Worm (Caenorhabditis elegans) whole organism, L2 larva: ENCODE results near the gene C18E9.7.

Experiments used
- C34F6.9 ChIP-seq: fragments of 150-350 bp; optimal IDR thresholded peaks from 2 replicates; lab custom pipeline; 2014; ENCODE audit warnings: missing biosample characterization, missing genetic modification characterization
- F13H6.1 ChIP-seq: sonication (generic microtip); optimal IDR thresholded peaks from 2 replicates; lab custom pipeline; 2016; ENCODE audit warnings: missing genetic modification characterization, missing compliant biosample characterization
- Y55F3AM.14 ChIP-seq: fragments of 200-800 bp; sonication (Bioruptor generic); optimal IDR thresholded peaks from 2 replicates; lab custom pipeline; 2018; ENCODE audit warnings: mild to moderate bottlenecking, missing genetic modification characterization, missing compliant biosample characterization
- alr-1 ChIP-seq: fragments of 150-350 bp; optimal IDR thresholded peaks from 2 replicates; lab custom pipeline; 2014; ENCODE audit warnings: missing biosample characterization, missing genetic modification characterization
- aly-2 ChIP-seq: fragments of 150-350 bp; optimal IDR thresholded peaks from 2 replicates; lab custom pipeline; 2014; ENCODE audit warnings: missing biosample characterization, missing genetic modification characterization
- blmp-1 ChIP-seq: sonication (generic microtip); optimal IDR thresholded peaks from 2 replicates; lab custom pipeline; 2017; ENCODE audit warnings: missing genetic modification characterization, mild to moderate bottlenecking, missing compliant biosample characterization, antibody characterized with exemption, moderate library complexity; ENCODE audit not compliant: insufficient read depth
- ceh-16 ChIP-seq: fragments of 150-350 bp; optimal IDR thresholded peaks from 2 replicates; lab custom pipeline; 2014; ENCODE audit warnings: missing biosample characterization, missing genetic modification characterization
- ceh-82 ChIP-seq: fragments of 150-350 bp; optimal IDR thresholded peaks from 2 replicates; lab custom pipeline; 2014; ENCODE audit warnings: missing biosample characterization, missing genetic modification characterization
- dmd-4 ChIP-seq: sonication (generic microtip); optimal IDR thresholded peaks from 2 replicates; lab custom pipeline; 2017; ENCODE audit warnings: missing biosample characterization, missing genetic modification characterization
- egl-27 ChIP-seq: sonication (generic microtip); optimal IDR thresholded peaks from 3 replicates; lab custom pipeline; 2017; ENCODE audit warnings: missing biosample characterization, missing genetic modification reagents, missing genetic modification characterization
- elt-1 ChIP-seq: fragments of 150-350 bp; optimal IDR thresholded peaks from 2 replicates; lab custom pipeline; 2014; ENCODE audit warnings: missing biosample characterization, missing genetic modification characterization
- elt-3 ChIP-seq: sonication (generic microtip); optimal IDR thresholded peaks from 2 replicates; lab custom pipeline; 2017; ENCODE audit warnings: missing biosample characterization, missing genetic modification characterization
- gmeb-1 ChIP-seq: fragments of 150-350 bp; optimal IDR thresholded peaks from 2 replicates; lab custom pipeline; 2014; ENCODE audit warnings: missing biosample characterization, missing genetic modification characterization
- lin-11 ChIP-seq: fragments of 150-350 bp; sonication (generic microtip); optimal IDR thresholded peaks from 2 replicates; lab custom pipeline; 2014; ENCODE audit warnings: missing biosample characterization, missing genetic modification characterization, inconsistent platforms, mixed read lengths
- lin-13 ChIP-seq: fragments of 150-350 bp; optimal IDR thresholded peaks from 2 replicates; lab custom pipeline; 2014; ENCODE audit warnings: missing biosample characterization, missing genetic modification reagents, missing genetic modification characterization
- lin-39 ChIP-seq: fragments of 150-350 bp; optimal IDR thresholded peaks from 2 replicates; lab custom pipeline; 2014; ENCODE audit warnings: missing biosample characterization, missing genetic modification reagents, missing genetic modification characterization
- mab-5 ChIP-seq: fragments of 150-350 bp; optimal IDR thresholded peaks from 2 replicates; lab custom pipeline; 2014; ENCODE audit warnings: missing biosample characterization, missing genetic modification characterization
- mbf-1 ChIP-seq: sonication (generic microtip); optimal IDR thresholded peaks from 2 replicates; lab custom pipeline; 2017; ENCODE audit warnings: missing biosample characterization, missing genetic modification characterization
- mdl-1 ChIP-seq, 2 experiments: fragments of 150-350 bp in 1 of 2; sonication (generic microtip) in 1 of 2; optimal IDR thresholded peaks; 2 replicates each; lab custom pipeline; 2017; ENCODE audit warnings: missing biosample characterization in 2 of 2, missing genetic modification characterization in 2 of 2
- nhr-10 ChIP-seq: sonication (generic microtip); optimal IDR thresholded peaks from 2 replicates; lab custom pipeline; 2017; ENCODE audit warnings: missing biosample characterization, missing genetic modification characterization
- nhr-11 ChIP-seq: fragments of 150-350 bp; optimal IDR thresholded peaks from 2 replicates; lab custom pipeline; 2014; ENCODE audit warnings: missing biosample characterization, missing genetic modification characterization
- nhr-12 ChIP-seq: fragments of 150-350 bp; optimal IDR thresholded peaks from 2 replicates; lab custom pipeline; 2014; ENCODE audit warnings: missing biosample characterization, missing genetic modification characterization
- nhr-129 ChIP-seq: fragments of 150-350 bp; optimal IDR thresholded peaks from 2 replicates; lab custom pipeline; 2014; ENCODE audit warnings: missing biosample characterization, missing genetic modification characterization
- nhr-21 ChIP-seq: fragments of 150-350 bp; optimal IDR thresholded peaks from 2 replicates; lab custom pipeline; 2014; ENCODE audit warnings: missing biosample characterization, missing genetic modification characterization
- nhr-23 ChIP-seq: fragments of 150-350 bp; optimal IDR thresholded peaks from 2 replicates; lab custom pipeline; 2014; ENCODE audit warnings: missing biosample characterization, missing genetic modification reagents, missing genetic modification characterization
- nhr-237 ChIP-seq: fragments of 150-350 bp; optimal IDR thresholded peaks from 2 replicates; lab custom pipeline; 2014; ENCODE audit warnings: missing biosample characterization, missing genetic modification characterization
- nhr-25 ChIP-seq: fragments of 150-350 bp; sonication (generic microtip); optimal IDR thresholded peaks from 3 replicates; lab custom pipeline; 2014; ENCODE audit warnings: missing biosample characterization, missing genetic modification characterization
- nhr-77 ChIP-seq: fragments of 150-350 bp; optimal IDR thresholded peaks from 2 replicates; lab custom pipeline; 2014; ENCODE audit warnings: missing biosample characterization, missing genetic modification characterization
- peb-1 ChIP-seq: fragments of 150-350 bp; optimal IDR thresholded peaks from 2 replicates; lab custom pipeline; 2014; ENCODE audit warnings: missing biosample characterization, missing genetic modification characterization
- sem-4 ChIP-seq: fragments of 150-350 bp; optimal IDR thresholded peaks from 2 replicates; lab custom pipeline; 2014; ENCODE audit warnings: missing biosample characterization, missing genetic modification reagents, missing genetic modification characterization
- skn-1 ChIP-seq: sonication (generic microtip); optimal IDR thresholded peaks from 2 replicates; lab custom pipeline; 2017; ENCODE audit warnings: missing biosample characterization, missing genetic modification characterization
- sma-3 ChIP-seq: sonication (generic microtip); optimal IDR thresholded peaks from 2 replicates; lab custom pipeline; 2016; ENCODE audit warnings: missing genetic modification reagents, missing genetic modification characterization, missing compliant biosample characterization
- sma-9 ChIP-seq, 2 experiments: fragments of 150-350 bp in 1 of 2; sonication (generic microtip) in 1 of 2; optimal IDR thresholded peaks; 2 replicates each; lab custom pipeline; 2014 to 2016; ENCODE audit warnings: missing genetic modification characterization in 2 of 2, mild to moderate bottlenecking in 1 of 2, missing biosample characterization in 1 of 2, missing compliant biosample characterization in 1 of 2, missing genetic modification reagents in 1 of 2, moderate library complexity in 1 of 2
- unc-39 ChIP-seq: fragments of 150-350 bp; optimal IDR thresholded peaks from 2 replicates; lab custom pipeline; 2014; ENCODE audit warnings: missing biosample characterization, missing genetic modification characterization
- unc-55 ChIP-seq: fragments of 150-350 bp; sonication (generic microtip); optimal IDR thresholded peaks from 3 replicates; lab custom pipeline; 2014; ENCODE audit warnings: missing biosample characterization, missing genetic modification reagents, missing genetic modification characterization
- zag-1 ChIP-seq: fragments of 150-350 bp; optimal IDR thresholded peaks from 2 replicates; lab custom pipeline; 2014; ENCODE audit warnings: missing biosample characterization, missing genetic modification characterization
- ztf-11 ChIP-seq: sonication (generic microtip); optimal IDR thresholded peaks from 2 replicates; lab custom pipeline; 2017; ENCODE audit warnings: missing biosample characterization, missing genetic modification characterization
- ztf-4 ChIP-seq: fragments of 150-350 bp; optimal IDR thresholded peaks from 2 replicates; lab custom pipeline; 2014; ENCODE audit warnings: missing biosample characterization, missing genetic modification characterization

The C18E9.7 gene

ce11 chrII:9028096-9028495, 45.5 kb upstream of the C18E9.7 start (continued):
- TF ChIP-seq sma-9 (GFP tag; optimal IDR thresholded peaks at IDR 0.05; lab: Kevin White, UChicago), result peak; percentile 59
- no peak for TF ChIP-seq sma-9 (tag; optimal IDR thresholded peaks at IDR 0.05; lab: Kevin White, UChicago)
- no peak for TF ChIP-seq zag-1 (tag; lab: Kevin White, UChicago)
- TF ChIP-seq peb-1 (tag; lab: Kevin White, UChicago), result no peak
- peak; percentile 43 for TF ChIP-seq sma-3 (GFP tag; lab: Kevin White, UChicago)
- TF ChIP-seq nhr-77 (tag; lab: Kevin White, UChicago), result no peak
- no peak for TF ChIP-seq unc-39 (tag; lab: Kevin White, UChicago)
- no peak for TF ChIP-seq nhr-12 (tag; lab: Kevin White, UChicago)
- no peak for TF ChIP-seq nhr-10 (tag; lab: Kevin White, UChicago)
- no peak for TF ChIP-seq elt-3
- no peak for TF ChIP-seq nhr-23 (tag; lab: Kevin White, UChicago)
- no peak for TF ChIP-seq mbf-1

- TF ChIP-seq nhr-25 (tag; lab: Kevin White, UChicago) (no peak), C34F6.9 (tag; lab: Kevin White, UChicago) (no peak), ceh-16 (tag; lab: Kevin White, UChicago) (peak; percentile 72), unc-39 (tag; lab: Kevin White, UChicago) (no peak), nhr-21 (tag; lab: Kevin White, UChicago) (peak; percentile 28), nhr-23 (tag; lab: Kevin White, UChicago) (no peak), unc-55 (GFP tag; lab: Kevin White, UChicago) (no peak), lin-13 (no peak), lin-11 (tag; lab: Kevin White, UChicago) (no peak), ceh-82 (tag; lab: Kevin White, UChicago) (no peak), Y55F3AM.14 (GFP tag; lab: Kevin White, UChicago) (no peak), mab-5 (tag; lab: Kevin White, UChicago) (no peak), elt-1 (no peak), nhr-129 (no peak), elt-3 (no peak)
Measured at ce11 chrII:9026348-9026747, 43.8 kb upstream of the C18E9.7 start.

DNA sequence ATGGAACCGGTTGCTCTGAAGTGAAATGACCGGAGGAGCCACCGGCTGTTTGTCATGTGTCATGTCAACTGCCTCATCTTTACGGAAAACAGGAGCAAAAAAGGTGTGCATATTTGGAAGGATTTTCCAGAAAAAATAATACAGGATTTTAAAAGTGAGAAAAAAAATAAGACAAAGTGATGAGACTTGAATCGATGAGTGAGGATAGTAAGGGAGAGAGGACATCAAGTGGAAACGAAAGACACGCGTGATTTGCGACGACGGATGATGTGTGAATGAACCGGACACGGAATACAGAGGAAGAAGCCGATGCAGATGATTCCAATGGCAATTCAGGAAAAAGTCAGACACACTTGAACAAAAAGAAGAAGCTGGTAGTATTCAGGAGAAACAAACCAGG, 41.7 kb upstream of the C18E9.7 start:
- TF ChIP-seq zag-1 (tag; lab: Kevin White, UChicago) (no peak), elt-3 (no peak), nhr-237 (tag; lab: Kevin White, UChicago) (no peak), nhr-21 (tag; lab: Kevin White, UChicago) (no peak), nhr-11 (no peak), ztf-4 (tag; lab: Kevin White, UChicago) (no peak), C34F6.9 (tag; lab: Kevin White, UChicago) (no peak), alr-1 (tag; lab: Kevin White, UChicago) (no peak)
- TF ChIP-seq, all 48 proteins: peak for 0

DNA sequence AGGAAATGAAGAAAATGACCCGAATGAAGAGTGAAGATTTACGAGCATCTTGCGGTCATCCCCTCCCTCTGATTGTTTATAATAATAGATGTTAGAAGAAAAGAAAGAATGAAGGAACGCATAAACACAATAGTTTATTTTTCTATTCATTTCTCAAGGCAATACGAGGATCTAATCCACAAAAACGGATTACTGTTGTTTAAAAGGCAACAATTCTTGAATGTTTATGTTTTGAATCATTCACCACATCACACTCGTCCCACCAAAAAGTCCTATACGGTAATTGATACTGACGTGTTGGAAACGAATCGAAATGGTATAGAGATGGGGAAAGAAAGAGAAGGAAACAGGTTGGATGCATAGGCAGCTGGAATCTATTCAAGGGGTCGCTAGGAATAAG, 39.0 kb upstream of the C18E9.7 start:
- TF ChIP-seq dmd-4 (tag; lab: Kevin White, UChicago), result no peak
- no peak for TF ChIP-seq egl-27
- no peak for TF ChIP-seq nhr-12 (tag; lab: Kevin White, UChicago)
- no peak for TF ChIP-seq Y55F3AM.14 (GFP tag; lab: Kevin White, UChicago)
- no peak for TF ChIP-seq sem-4
- TF ChIP-seq skn-1 (tag; lab: Kevin White, UChicago), result no peak
- TF ChIP-seq F13H6.1 (tag; lab: Kevin White, UChicago), result no peak
- TF ChIP-seq lin-13, result no peak
- no peak for TF ChIP-seq unc-39 (tag; lab: Kevin White, UChicago)
- TF ChIP-seq nhr-237 (tag; lab: Kevin White, UChicago), result no peak
- TF ChIP-seq C34F6.9 (tag; lab: Kevin White, UChicago), result no peak
- TF ChIP-seq nhr-11, result no peak
- no peak for TF ChIP-seq ztf-11 (tag; lab: Kevin White, UChicago)
- no peak for TF ChIP-seq elt-3
- TF ChIP-seq lin-39 (tag; lab: Kevin White, UChicago), result no peak

- TF ChIP-seq aly-2 (tag; lab: Kevin White, UChicago) (no peak), gmeb-1 (no peak), blmp-1 (peak; percentile 72), nhr-237 (tag; lab: Kevin White, UChicago) (no peak), mdl-1 (tag; optimal IDR thresholded peaks at IDR 0.05; lab: Kevin White, UChicago) (no peak), sma-9 (GFP tag; optimal IDR thresholded peaks at IDR 0.05; lab: Kevin White, UChicago) (no peak), sma-9 (tag; optimal IDR thresholded peaks at IDR 0.05; lab: Kevin White, UChicago) (no peak), mab-5 (tag; lab: Kevin White, UChicago) (no peak)
Measured at ce11 chrII:9019704-9020103, 37.1 kb upstream of the C18E9.7 start, which contains the start of gene dep-1. dep-1 (minus strand) TSS chrII:9019798.
